Worm (Caenorhabditis elegans) whole organism, L1 larva: ENCODE measurements around the gene ZK470.2.

ENCODE experiments used
- ama-1 ChIP-seq: fragments of 150-350 bp; optimal IDR thresholded peaks from 2 replicates; lab custom pipeline; 2014
- ceh-8 ChIP-seq: fragments of 200-800 bp; sonication (Bioruptor generic); optimal IDR thresholded peaks from 2 replicates; lab custom pipeline; 2018; ENCODE audit warnings: mild to moderate bottlenecking, missing genetic modification characterization, moderate library complexity, missing compliant biosample characterization
- ceh-82 ChIP-seq, 3 experiments: fragments of 150-350 bp in 1 of 3; sonication (generic microtip) in 2 of 3; optimal IDR thresholded peaks; 2 replicates each; lab custom pipeline; 2014 to 2017; ENCODE audit warnings: missing biosample characterization in 3 of 3, missing genetic modification characterization in 3 of 3
- dsc-1 ChIP-seq: sonication (generic microtip); optimal IDR thresholded peaks from 2 replicates; lab custom pipeline; 2016; ENCODE audit warnings: mild to moderate bottlenecking, missing genetic modification characterization, missing compliant biosample characterization
- efl-1 ChIP-seq, 4 experiments: fragments of 150-350 bp; optimal IDR thresholded peaks in 3 of 4; peaks in 1 of 4; 1 replicate in 1 of 4; 2 replicates in 3 of 4; lab custom pipeline; 2014; ENCODE audit warnings: missing biosample characterization in 2 of 4, missing genetic modification characterization in 2 of 4, missing genetic modification reagents in 2 of 4
- efl-3 ChIP-seq: fragments of 200-800 bp; sonication (Bioruptor generic); optimal IDR thresholded peaks from 2 replicates; lab custom pipeline; 2018; ENCODE audit warnings: mild to moderate bottlenecking, missing genetic modification characterization, missing compliant biosample characterization
- egl-27 ChIP-seq, 2 experiments: fragments of 150-350 bp in 1 of 2; sonication (generic microtip); optimal IDR thresholded peaks; 3 replicates each; lab custom pipeline; 2017 to 2018; ENCODE audit warnings: missing biosample characterization in 2 of 2, missing genetic modification characterization in 2 of 2, missing genetic modification reagents in 2 of 2
- elt-2 ChIP-seq: sonication (generic microtip); optimal IDR thresholded peaks from 2 replicates; lab custom pipeline; 2016; ENCODE audit warnings: missing genetic modification characterization, mild to moderate bottlenecking, inconsistent platforms, missing compliant biosample characterization, missing genetic modification reagents
- fkh-8 ChIP-seq: sonication (generic microtip); optimal IDR thresholded peaks from 2 replicates; lab custom pipeline; 2016; ENCODE audit warnings: mild to moderate bottlenecking, missing genetic modification characterization, missing compliant biosample characterization
- fos-1 ChIP-seq: fragments of 150-350 bp; optimal IDR thresholded peaks from 2 replicates; lab custom pipeline; 2014; ENCODE audit warnings: missing biosample characterization, missing genetic modification characterization
- hlh-4 ChIP-seq: sonication (generic microtip); optimal IDR thresholded peaks from 2 replicates; lab custom pipeline; 2016; ENCODE audit warnings: mild to moderate bottlenecking, missing genetic modification characterization, missing compliant biosample characterization
- irx-1 ChIP-seq: sonication (generic microtip); optimal IDR thresholded peaks from 2 replicates; lab custom pipeline; 2016; ENCODE audit warnings: missing genetic modification characterization, missing compliant biosample characterization
- jun-1 ChIP-seq: fragments of 150-350 bp; optimal IDR thresholded peaks from 2 replicates; lab custom pipeline; 2014; ENCODE audit warnings: missing biosample characterization, missing genetic modification reagents, missing genetic modification characterization
- lin-14 ChIP-seq: fragments of 200-800 bp; sonication (Bioruptor generic); optimal IDR thresholded peaks from 2 replicates; lab custom pipeline; 2018; ENCODE audit warnings: mild to moderate bottlenecking, missing genetic modification characterization, moderate library complexity, missing compliant biosample characterization
- lin-35 ChIP-seq, 2 experiments: fragments of 150-350 bp; optimal IDR thresholded peaks; 2 replicates each; lab custom pipeline; 2014; ENCODE audit warnings: missing biosample characterization in 2 of 2, missing genetic modification characterization in 2 of 2, missing genetic modification reagents in 2 of 2
- lsy-2 ChIP-seq, 2 experiments: fragments of 150-350 bp; optimal IDR thresholded peaks; 2 replicates each; lab custom pipeline; 2014; ENCODE audit warnings: missing biosample characterization in 2 of 2, missing genetic modification characterization in 2 of 2
- mab-9 ChIP-seq: fragments of 200-800 bp; sonication (Bioruptor generic); IDR thresholded peaks from 2 replicates; pipeline ENCODE4 v1.3.6; 2022; ENCODE audit warnings: missing genetic modification reagents, missing genetic modification characterization, missing compliant biosample characterization
- nhr-19 ChIP-seq: fragments of 200-800 bp; sonication (Bioruptor generic); conservative IDR thresholded peaks from 2 replicates; pipeline ENCODE4 v1.3.6; 2022; ENCODE audit warnings: missing genetic modification characterization, missing compliant biosample characterization
- nhr-20 ChIP-seq: sonication (generic microtip); optimal IDR thresholded peaks from 2 replicates; lab custom pipeline; 2016; ENCODE audit warnings: mild to moderate bottlenecking, missing genetic modification characterization, missing compliant biosample characterization
- nhr-28 ChIP-seq: fragments of 150-350 bp; optimal IDR thresholded peaks from 2 replicates; lab custom pipeline; 2014; ENCODE audit warnings: missing biosample characterization, missing genetic modification characterization
- nhr-71 ChIP-seq: sonication (generic microtip); optimal IDR thresholded peaks from 2 replicates; lab custom pipeline; 2016; ENCODE audit warnings: mild to moderate bottlenecking, missing genetic modification characterization, moderate library complexity, missing compliant biosample characterization
- nhr-76 ChIP-seq: sonication (generic microtip); optimal IDR thresholded peaks from 2 replicates; lab custom pipeline; 2017; ENCODE audit warnings: missing biosample characterization, missing genetic modification characterization
- nhr-77 ChIP-seq: fragments of 150-350 bp; optimal IDR thresholded peaks from 2 replicates; lab custom pipeline; 2014; ENCODE audit warnings: missing biosample characterization, missing genetic modification characterization
- nhr-85 ChIP-seq: sonication (generic microtip); peaks from one replicate; lab custom pipeline; 2016; ENCODE audit warnings: missing genetic modification characterization, inconsistent platforms, missing compliant biosample characterization
- pag-3 ChIP-seq: sonication (generic microtip); optimal IDR thresholded peaks from 2 replicates; lab custom pipeline; 2017; ENCODE audit warnings: missing genetic modification characterization, mild to moderate bottlenecking, missing compliant biosample characterization, antibody characterized with exemption, borderline replicate concordance; ENCODE audit not compliant: insufficient read depth
- pax-3 ChIP-seq: fragments of 200-800 bp; sonication (Bioruptor generic); optimal IDR thresholded peaks from 2 replicates; lab custom pipeline; 2018; ENCODE audit warnings: mild to moderate bottlenecking, missing genetic modification characterization, moderate library complexity, missing compliant biosample characterization
- rnt-1 ChIP-seq: sonication (generic microtip); optimal IDR thresholded peaks from 2 replicates; lab custom pipeline; 2016; ENCODE audit warnings: mild to moderate bottlenecking, missing genetic modification characterization, moderate library complexity, missing compliant biosample characterization
- skn-1 ChIP-seq: fragments of 150-350 bp; optimal IDR thresholded peaks from 2 replicates; lab custom pipeline; 2014; ENCODE audit warnings: missing biosample characterization, missing genetic modification characterization
- snu-23 ChIP-seq: sonication (generic microtip); optimal IDR thresholded peaks from 2 replicates; lab custom pipeline; 2016; ENCODE audit warnings: missing genetic modification characterization, missing compliant biosample characterization
- sup-37 ChIP-seq: fragments of 200-800 bp; sonication (Bioruptor generic); optimal IDR thresholded peaks from 2 replicates; lab custom pipeline; 2018; ENCODE audit warnings: mild to moderate bottlenecking, missing genetic modification characterization, missing compliant biosample characterization
- swsn-7 ChIP-seq: sonication (generic microtip); optimal IDR thresholded peaks from 2 replicates; lab custom pipeline; 2016; ENCODE audit warnings: missing genetic modification characterization, missing compliant biosample characterization
- unc-130 ChIP-seq: fragments of 150-350 bp; optimal IDR thresholded peaks from 2 replicates; lab custom pipeline; 2017; ENCODE audit warnings: missing biosample characterization, missing genetic modification characterization, inconsistent platforms
- unc-30 ChIP-seq: sonication (generic microtip); optimal IDR thresholded peaks from 2 replicates; lab custom pipeline; 2017; ENCODE audit warnings: missing biosample characterization, missing genetic modification characterization
- unc-62 ChIP-seq: fragments of 150-350 bp; optimal IDR thresholded peaks from 2 replicates; lab custom pipeline; 2014; ENCODE audit warnings: missing biosample characterization, missing genetic modification reagents, missing genetic modification characterization
- vab-15 ChIP-seq: sonication (generic microtip); optimal IDR thresholded peaks from 2 replicates; lab custom pipeline; 2017; ENCODE audit warnings: missing genotype, mild to moderate bottlenecking, missing genetic modification characterization, missing compliant biosample characterization
- xbp-1 ChIP-seq: sonication (generic microtip); optimal IDR thresholded peaks from 2 replicates; lab custom pipeline; 2016; ENCODE audit warnings: missing genetic modification characterization, missing compliant biosample characterization
- zag-1 ChIP-seq: fragments of 150-350 bp; optimal IDR thresholded peaks from 2 replicates; lab custom pipeline; 2014; ENCODE audit warnings: missing biosample characterization, missing genetic modification characterization
- zip-4 ChIP-seq: fragments of 200-800 bp; sonication (Bioruptor generic); optimal IDR thresholded peaks from 2 replicates; lab custom pipeline; 2018; ENCODE audit warnings: mild to moderate bottlenecking, missing genetic modification characterization, moderate library complexity, missing compliant biosample characterization
- ztf-11 ChIP-seq, 2 experiments: sonication (generic microtip); optimal IDR thresholded peaks; 2 replicates each; lab custom pipeline; 2016 to 2017; ENCODE audit warnings: missing genetic modification characterization in 2 of 2, missing biosample characterization in 1 of 2, missing compliant biosample characterization in 1 of 2
- ztf-4 ChIP-seq: fragments of 150-350 bp; optimal IDR thresholded peaks from 2 replicates; lab custom pipeline; 2014; ENCODE audit warnings: missing biosample characterization, missing genetic modification characterization

Gene ZK470.2

ce11 chrX:4132243-4132642 is 2.7 kb upstream of the ZK470.2 start (continued):
- TF ChIP-seq zip-4 (GFP tag; lab: Kevin White, UChicago) (no peak), fos-1 (tag; lab: Kevin White, UChicago) (no peak), swsn-7 (peak; percentile 9), ztf-11 (tag; optimal IDR thresholded peaks at IDR 0.05; lab: Kevin White, UChicago) (no peak), skn-1 (peak; percentile 29), lsy-2 (tag; optimal IDR thresholded peaks at IDR 0.05; lab: Kevin White, UChicago) (peak in 1 of 2 experiments; percentile 20), ceh-8 (GFP tag; lab: Kevin White, UChicago) (no peak), nhr-28 (tag; lab: Kevin White, UChicago) (no peak), vab-15 (tag; lab: Kevin White, UChicago) (no peak), mab-9 (GFP tag; lab: Robert Waterston, UW) (no peak), nhr-76 (tag; lab: Kevin White, UChicago) (no peak), snu-23 (peak; percentile 61)
- TF ChIP-seq, all 84 proteins: peak for 17

- peak; percentile 34 for TF ChIP-seq rnt-1 (tag; lab: Kevin White, UChicago)
- TF ChIP-seq lsy-2 (tag; optimal IDR thresholded peaks at IDR 0.05; lab: Kevin White, UChicago): peak in 1 of 2 experiments; percentile 5
- TF ChIP-seq nhr-20 (tag; lab: Kevin White, UChicago): peak; percentile 38
- no peak for TF ChIP-seq nhr-28 (tag; lab: Kevin White, UChicago)
- TF ChIP-seq elt-2 (tag; lab: Kevin White, UChicago): no peak
- no peak for TF ChIP-seq zip-4 (GFP tag; lab: Kevin White, UChicago)
- no peak for TF ChIP-seq ceh-8 (GFP tag; lab: Kevin White, UChicago)
- TF ChIP-seq nhr-19 (GFP tag; lab: Robert Waterston, UW): peak; percentile 29; the same call in 1 of the 2 replicates
- peak; percentile 40 for TF ChIP-seq snu-23
- TF ChIP-seq ama-1 (lab: Kevin White, UChicago): no peak
- no peak for TF ChIP-seq pag-3 (tag; lab: Kevin White, UChicago)
- TF ChIP-seq lin-14 (GFP tag; lab: Kevin White, UChicago): peak; percentile 35
- TF ChIP-seq nhr-71 (tag; lab: Kevin White, UChicago): peak; percentile 59
Measured at ce11 chrX:4133378-4133777, 1.6 kb upstream of the ZK470.2 start.

ce11 chrX:4136547-4137311 is 1.8 kb downstream of the ZK470.2 start:
- TF ChIP-seq nhr-85: peak; percentile 18
- no peak for TF ChIP-seq vab-15 (tag; lab: Kevin White, UChicago)
- no peak for TF ChIP-seq pax-3 (tag; lab: Kevin White, UChicago)
- TF ChIP-seq lin-14 (GFP tag; lab: Kevin White, UChicago): no peak

ce11 chrX:4137452-4138164 is 2.7 kb downstream of the ZK470.2 start:
- TF ChIP-seq dsc-1 (tag; lab: Kevin White, UChicago) (no peak), hlh-4 (tag; lab: Kevin White, UChicago) (no peak), nhr-85 (peak; percentile 67), nhr-71 (tag; lab: Kevin White, UChicago) (peak; percentile 64), nhr-28 (tag; lab: Kevin White, UChicago) (no peak), nhr-20 (tag; lab: Kevin White, UChicago) (peak; percentile 47), irx-1 (no peak), xbp-1 (tag; lab: Kevin White, UChicago) (peak; percentile 9), lsy-2 (tag; optimal IDR thresholded peaks at IDR 0.05; lab: Kevin White, UChicago) (no peak), skn-1 (peak; percentile 47), efl-1 (optimal IDR thresholded peaks at IDR 0.05; lab: Kevin White, UChicago) (no peak), efl-1 (GFP tag; optimal IDR thresholded peaks at IDR 0.05 in 1 of 2; lab: Kevin White, UChicago) (peak in 1 of 2 experiments; percentile 82), zag-1 (tag; lab: Kevin White, UChicago) (no peak), efl-3 (GFP tag; lab: Kevin White, UChicago) (no peak), unc-30 (tag; lab: Kevin White, UChicago) (no peak), unc-62 (GFP tag; lab: Kevin White, UChicago) (no peak), lin-35 (GFP tag; optimal IDR thresholded peaks at IDR 0.05; lab: Kevin White, UChicago) (no peak), zip-4 (GFP tag; lab: Kevin White, UChicago) (peak; percentile 8), fkh-8 (tag; lab: Kevin White, UChicago) (peak; percentile 66), ceh-8 (GFP tag; lab: Kevin White, UChicago) (no peak), pag-3 (tag; lab: Kevin White, UChicago) (no peak), jun-1 (peak; percentile 9), nhr-77 (tag; lab: Kevin White, UChicago) (peak; percentile 14), ztf-4 (tag; lab: Kevin White, UChicago) (peak; percentile 60), sup-37 (GFP tag; lab: Kevin White, UChicago) (no peak), egl-27 (tag; optimal IDR thresholded peaks at IDR 0.05; lab: Kevin White, UChicago) (peak in 1 of 2 experiments; percentile 28), pax-3 (tag; lab: Kevin White, UChicago) (no peak), ceh-82 (tag; optimal IDR thresholded peaks at IDR 0.05; lab: Kevin White, UChicago) (peak in 1 of 3 experiments; percentile 24), unc-130 (tag; lab: Kevin White, UChicago) (no peak)
